Fruit fly (Drosophila melanogaster) whole organism, prepupa: Measurements from ENCODE around the gene CG14990.

Source experiments
- CG10631 ChIP-seq: fragments of 200-800 bp; sonication (Bioruptor generic); optimal IDR thresholded peaks from 2 replicates; lab custom pipeline; 2016; ENCODE audit warnings: missing biosample characterization, missing genetic modification characterization
- CG10669 ChIP-seq: fragments of 200-800 bp; sonication (Bioruptor generic); optimal IDR thresholded peaks from 3 replicates; lab custom pipeline; 2018; ENCODE audit warnings: missing biosample characterization, mild to moderate bottlenecking, missing genetic modification characterization, moderate library complexity
- CG11762 ChIP-seq: fragments of 200-800 bp; sonication (Bioruptor generic); optimal IDR thresholded peaks from 3 replicates; lab custom pipeline; 2016; ENCODE audit warnings: missing biosample characterization, missing genetic modification characterization; ENCODE audit not compliant: insufficient read depth
- CG11902 ChIP-seq: fragments of 200-800 bp; sonication (Bioruptor generic); optimal IDR thresholded peaks from 3 replicates; lab custom pipeline; 2016; ENCODE audit warnings: missing biosample characterization, missing genetic modification characterization
- CG1621 ChIP-seq: fragments of 200-800 bp; sonication (Bioruptor generic); optimal IDR thresholded peaks from 3 replicates; lab custom pipeline; 2018; ENCODE audit warnings: missing biosample characterization, mild to moderate bottlenecking, missing genetic modification characterization
- CG16779 ChIP-seq: fragments of 200-800 bp; sonication (Bioruptor generic); optimal IDR thresholded peaks from 3 replicates; lab custom pipeline; 2017; ENCODE audit warnings: missing biosample characterization, mild to moderate bottlenecking, missing genetic modification characterization
- CG3032 ChIP-seq: fragments of 200-800 bp; optimal IDR thresholded peaks from 2 replicates; lab custom pipeline; 2019; ENCODE audit warnings: missing biosample characterization, mild to moderate bottlenecking, missing genetic modification characterization, moderate library complexity
- CG6808 ChIP-seq: fragments of 200-800 bp; sonication (Bioruptor generic); optimal IDR thresholded peaks from 3 replicates; lab custom pipeline; 2017; ENCODE audit warnings: missing biosample characterization, missing genetic modification characterization, mild to moderate bottlenecking, moderate library complexity, missing genetic modification reagents
- CG6854 ChIP-seq: fragments of 200-800 bp; sonication (Bioruptor generic); optimal IDR thresholded peaks from 2 replicates; lab custom pipeline; 2017; ENCODE audit warnings: missing biosample characterization, mild to moderate bottlenecking, missing genetic modification characterization
- CG7368 ChIP-seq: fragments of 200-800 bp; sonication (Bioruptor generic); optimal IDR thresholded peaks from 3 replicates; lab custom pipeline; 2016; ENCODE audit warnings: missing biosample characterization, missing genetic modification characterization
- Eip78C ChIP-seq: fragments of 200-800 bp; sonication (Bioruptor generic); peaks from one replicate; lab custom pipeline; 2016; ENCODE audit warnings: missing biosample characterization, missing genetic modification characterization
- Eip93F ChIP-seq: fragments of 200-800 bp; sonication (Bioruptor generic); optimal IDR thresholded peaks from 2 replicates; lab custom pipeline; 2016; ENCODE audit warnings: missing biosample characterization, mild to moderate bottlenecking, missing genetic modification characterization
- Ets96B ChIP-seq: fragments of 200-800 bp; optimal IDR thresholded peaks from 2 replicates; lab custom pipeline; 2019; ENCODE audit warnings: missing biosample characterization, mild to moderate bottlenecking, missing genetic modification characterization, moderate library complexity
- Gug ChIP-seq: fragments of 200-800 bp; sonication (Bioruptor generic); IDR thresholded peaks from 2 replicates; pipeline ENCODE4 v1.3.6; 2022; ENCODE audit warnings: missing biosample characterization, missing genetic modification characterization
- Hr38 ChIP-seq: sonication (Bioruptor generic); optimal IDR thresholded peaks from 2 replicates; lab custom pipeline; 2016; ENCODE audit warnings: missing biosample characterization, missing genetic modification characterization
- Lpt ChIP-seq: fragments of 200-800 bp; sonication (Bioruptor generic); optimal IDR thresholded peaks from 3 replicates; lab custom pipeline; 2016; ENCODE audit warnings: missing biosample characterization, missing genetic modification characterization
- Met ChIP-seq: fragments of 200-800 bp; sonication (Bioruptor generic); optimal IDR thresholded peaks from 3 replicates; lab custom pipeline; 2016; ENCODE audit warnings: missing biosample characterization, missing genetic modification characterization
- Smox ChIP-seq: fragments of 200-800 bp; sonication (Bioruptor generic); optimal IDR thresholded peaks from 3 replicates; lab custom pipeline; 2016; ENCODE audit warnings: missing biosample characterization, missing genetic modification characterization
- Sox102F ChIP-seq: fragments of 200-800 bp; sonication (Bioruptor generic); optimal IDR thresholded peaks from 2 replicates; lab custom pipeline; 2016; ENCODE audit warnings: missing biosample characterization, mild to moderate bottlenecking, missing genetic modification characterization
- Sox14 ChIP-seq: fragments of 200-800 bp; sonication (Bioruptor generic); optimal IDR thresholded peaks from 3 replicates; lab custom pipeline; 2016; ENCODE audit warnings: missing biosample characterization, missing genetic modification characterization
- achi ChIP-seq: fragments of 200-800 bp; sonication (Bioruptor generic); optimal IDR thresholded peaks from 3 replicates; lab custom pipeline; 2016; ENCODE audit warnings: missing biosample characterization, missing genetic modification characterization
- acj6 ChIP-seq: fragments of 200-800 bp; sonication (Bioruptor generic); optimal IDR thresholded peaks from 3 replicates; lab custom pipeline; 2016; ENCODE audit warnings: missing biosample characterization, missing genetic modification characterization
- dac ChIP-seq: fragments of 200-800 bp; sonication (Bioruptor generic); optimal IDR thresholded peaks from 2 replicates; lab custom pipeline; 2017; ENCODE audit warnings: missing biosample characterization, mild to moderate bottlenecking, missing genetic modification characterization
- dsx ChIP-seq: fragments of 200-800 bp; optimal IDR thresholded peaks from 3 replicates; lab custom pipeline; 2019; ENCODE audit warnings: missing biosample characterization, mild to moderate bottlenecking, missing genetic modification characterization, moderate library complexity; ENCODE audit not compliant: poor library complexity, severe bottlenecking
- esn ChIP-seq: fragments of 200-800 bp; sonication (Bioruptor generic); optimal IDR thresholded peaks from 2 replicates; lab custom pipeline; 2016; ENCODE audit warnings: missing biosample characterization, mild to moderate bottlenecking, missing genetic modification characterization, moderate library complexity
- fd59A ChIP-seq: fragments of 200-800 bp; sonication (Bioruptor generic); optimal IDR thresholded peaks from 2 replicates; lab custom pipeline; 2017; ENCODE audit warnings: missing biosample characterization, mild to moderate bottlenecking, missing genetic modification characterization, missing genetic modification reagents
- fd85E ChIP-seq: fragments of 200-800 bp; sonication (Bioruptor generic); optimal IDR thresholded peaks from 3 replicates; lab custom pipeline; 2016; ENCODE audit warnings: missing biosample characterization, missing genetic modification characterization
- fkh ChIP-seq: fragments of 200-800 bp; sonication (Bioruptor generic); optimal IDR thresholded peaks from 3 replicates; lab custom pipeline; 2017; ENCODE audit warnings: missing biosample characterization, mild to moderate bottlenecking, missing genetic modification characterization, moderate library complexity
- lz ChIP-seq: fragments of 200-800 bp; sonication (Bioruptor generic); optimal IDR thresholded peaks from 3 replicates; lab custom pipeline; 2016; ENCODE audit warnings: missing biosample characterization, missing genetic modification characterization
- net ChIP-seq: fragments of 200-800 bp; sonication (Bioruptor generic); optimal IDR thresholded peaks from 3 replicates; lab custom pipeline; 2016; ENCODE audit warnings: missing biosample characterization, missing genetic modification characterization
- pdm3 ChIP-seq: fragments of 200-800 bp; sonication (Bioruptor generic); optimal IDR thresholded peaks from 3 replicates; lab custom pipeline; 2016; ENCODE audit warnings: missing biosample characterization, missing genetic modification characterization
- ss ChIP-seq, 2 experiments: fragments of 200-800 bp; sonication (Bioruptor generic); optimal IDR thresholded peaks; 2 replicates in 1 of 2; 3 replicates in 1 of 2; lab custom pipeline; 2017 to 2018; ENCODE audit warnings: mild to moderate bottlenecking in 2 of 2, missing biosample characterization in 2 of 2, missing genetic modification characterization in 2 of 2, moderate library complexity in 1 of 2
- topi ChIP-seq: fragments of 200-800 bp; sonication (Bioruptor generic); optimal IDR thresholded peaks from 3 replicates; lab custom pipeline; 2016; ENCODE audit warnings: missing biosample characterization, missing genetic modification characterization
- vri ChIP-seq: fragments of 200-800 bp; sonication (Bioruptor generic); optimal IDR thresholded peaks from 3 replicates; lab custom pipeline; 2016; ENCODE audit warnings: missing biosample characterization, mild to moderate bottlenecking, missing genetic modification characterization

The CG14990 gene

dm6 chr3L:4116490-4117367 lies 23.7 kb downstream of the CG14990 start (continued):
- no peak for TF ChIP-seq CG6808 (GFP tag; lab: Kevin White, UChicago)
- TF ChIP-seq pdm3 (GFP tag; lab: Kevin White, UChicago): peak; percentile 22
- TF ChIP-seq CG10669 (GFP tag; lab: Kevin White, UChicago): no peak
- TF ChIP-seq CG11762: no peak
- no peak for TF ChIP-seq Sox14
- peak; percentile 14 for TF ChIP-seq Ets96B (tag; lab: Kevin White, UChicago)
- TF ChIP-seq Sox102F (GFP tag; lab: Kevin White, UChicago): no peak
- TF ChIP-seq CG1621 (tag; lab: Kevin White, UChicago): no peak
- TF ChIP-seq acj6 (GFP tag; lab: Kevin White, UChicago): no peak
- no peak for TF ChIP-seq Smox (GFP tag; lab: Kevin White, UChicago)
- no peak for TF ChIP-seq CG3032
- TF ChIP-seq CG10631 (GFP tag; lab: Kevin White, UChicago): no peak
- no peak for TF ChIP-seq dsx (GFP tag; lab: Kevin White, UChicago)
- no peak for TF ChIP-seq lz (GFP tag; lab: Kevin White, UChicago)
- TF ChIP-seq Met (GFP tag; lab: Kevin White, UChicago): no peak
- no peak for TF ChIP-seq dac (GFP tag; lab: Kevin White, UChicago)
- TF ChIP-seq esn (GFP tag; lab: Kevin White, UChicago): no peak
- peak; percentile 35 for TF ChIP-seq fkh (GFP tag; lab: Kevin White, UChicago)

DNA sequence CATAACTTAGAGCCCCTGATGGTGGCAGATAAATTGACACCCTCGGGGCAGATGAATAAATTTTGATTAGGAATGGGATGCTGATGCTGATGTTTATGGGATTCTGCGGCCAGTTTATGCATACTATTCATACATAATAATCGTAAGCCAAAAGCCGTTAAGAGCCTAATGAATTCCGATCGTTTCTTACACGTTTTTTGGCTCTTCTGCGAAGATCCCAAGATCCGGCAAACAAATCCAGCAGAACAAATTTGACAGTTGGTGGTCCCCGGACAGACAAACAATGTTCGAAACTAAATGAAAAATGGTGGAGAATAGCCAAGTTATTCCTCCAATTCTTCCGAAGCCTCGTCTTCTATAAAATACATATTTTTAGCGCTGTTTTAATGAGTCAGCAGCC lies 24.5 kb downstream of the CG14990 start:
- TF ChIP-seq CG3032: no peak
- no peak for TF ChIP-seq fkh (GFP tag; lab: Kevin White, UChicago)
- TF ChIP-seq ss (GFP tag; optimal IDR thresholded peaks at IDR 0.05; lab: Kevin White, UChicago): no peak
- no peak for TF ChIP-seq CG16779 (tag; lab: Kevin White, UChicago)
- TF ChIP-seq CG10669 (GFP tag; lab: Kevin White, UChicago): no peak
- TF ChIP-seq pdm3 (GFP tag; lab: Kevin White, UChicago): no peak
- no peak for TF ChIP-seq fd59A
- no peak for TF ChIP-seq CG10631 (GFP tag; lab: Kevin White, UChicago)
- no peak for TF ChIP-seq vri
- no peak for TF ChIP-seq achi
- no peak for TF ChIP-seq topi (GFP tag; lab: Kevin White, UChicago)
- no peak for TF ChIP-seq CG1621 (tag; lab: Kevin White, UChicago)
- no peak for TF ChIP-seq dsx (GFP tag; lab: Kevin White, UChicago)
- no peak for TF ChIP-seq fd85E (GFP tag; lab: Kevin White, UChicago)
- no peak for TF ChIP-seq acj6 (GFP tag; lab: Kevin White, UChicago)
- TF ChIP-seq Eip93F: no peak
- TF ChIP-seq CG7368: no peak
- TF ChIP-seq CG6854 (GFP tag; lab: Kevin White, UChicago): no peak
- no peak for TF ChIP-seq Gug (GFP tag; lab: Robert Waterston, UW)
- TF ChIP-seq net (GFP tag; lab: Kevin White, UChicago): no peak

DNA sequence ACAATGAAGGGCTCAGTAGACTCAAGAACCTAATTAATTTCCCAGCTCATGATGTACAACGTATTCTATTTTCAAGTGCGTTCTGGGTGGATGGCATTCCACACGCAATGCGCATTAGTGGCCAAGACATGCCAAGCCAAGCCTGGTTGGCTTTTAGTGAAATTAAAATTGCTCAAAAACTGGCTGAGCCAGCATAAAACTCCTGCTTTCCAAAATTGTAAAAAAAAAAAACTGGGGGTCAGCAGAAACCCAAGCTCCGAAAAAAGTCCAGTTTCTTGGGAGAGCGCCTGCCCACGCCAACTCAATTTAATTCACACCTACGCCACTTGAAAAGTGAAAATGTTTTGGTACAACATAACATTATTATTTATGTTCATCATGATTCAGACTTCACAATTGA lies 25.3 kb downstream of the CG14990 start:
- no peak for TF ChIP-seq CG11902 (GFP tag; lab: Kevin White, UChicago)
- TF ChIP-seq Eip78C (GFP tag; lab: Kevin White, UChicago): peak; percentile 58
- TF ChIP-seq Lpt (GFP tag; lab: Kevin White, UChicago): no peak
- TF ChIP-seq Hr38 (GFP tag; lab: Kevin White, UChicago): no peak
- TF ChIP-seq, all 60 proteins: peak for 1
